Fruit fly (Drosophila melanogaster) whole organism, wandering third instar larva: ENCODE results near the gene CG6933.

Experiments used
- Abd-B ChIP-seq: fragments of >200 bp; optimal IDR thresholded peaks from 2 replicates; lab custom pipeline; 2017; ENCODE audit warnings: missing biosample characterization, missing genetic modification characterization
- CG32264 ChIP-seq: fragments of 200-800 bp; sonication (Bioruptor generic); optimal IDR thresholded peaks from 2 replicates; lab custom pipeline; 2016; ENCODE audit warnings: missing biosample characterization, missing genetic modification characterization
- CG9705 ChIP-seq: fragments of 200-800 bp; sonication (Bioruptor generic); optimal IDR thresholded peaks from 2 replicates; lab custom pipeline; 2018; ENCODE audit warnings: missing biosample characterization, mild to moderate bottlenecking, missing genetic modification characterization
- CrebA ChIP-seq: fragments of 200-800 bp; sonication (Bioruptor generic); optimal IDR thresholded peaks from 2 replicates; lab custom pipeline; 2016; ENCODE audit warnings: missing biosample characterization, mild to moderate bottlenecking, missing genetic modification characterization, borderline replicate concordance
- Dfd ChIP-seq: fragments of >200 bp; optimal IDR thresholded peaks from 2 replicates; lab custom pipeline; 2017; ENCODE audit warnings: missing biosample characterization, missing genetic modification characterization
- Dif ChIP-seq: fragments of 200-275, 200-300 bp; sonication (Bioruptor generic); optimal IDR thresholded peaks from 2 replicates; lab custom pipeline; 2018; ENCODE audit warnings: missing biosample characterization, missing genetic modification characterization; ENCODE audit not compliant: partially characterized antibody
- GATAd ChIP-seq: sonication (Bioruptor generic); optimal IDR thresholded peaks from 2 replicates; lab custom pipeline; 2016; ENCODE audit warnings: missing biosample characterization, missing genetic modification characterization
- HLH106 ChIP-seq: fragments of 200-800 bp; optimal IDR thresholded peaks from 3 replicates; lab custom pipeline; 2019; ENCODE audit warnings: missing biosample characterization, mild to moderate bottlenecking, missing genetic modification characterization, moderate library complexity
- Hnf4 ChIP-seq: fragments of 200-800 bp; sonication (Bioruptor generic); optimal IDR thresholded peaks from 2 replicates; lab custom pipeline; 2016; ENCODE audit warnings: missing biosample characterization, mild to moderate bottlenecking, missing genetic modification characterization
- Hr78 ChIP-seq: fragments of >200 bp; optimal IDR thresholded peaks from 2 replicates; lab custom pipeline; 2017; ENCODE audit warnings: missing biosample characterization, missing genetic modification characterization
- Hr83 ChIP-seq: fragments of 200-300 bp; sonication (Bioruptor generic); optimal IDR thresholded peaks from 2 replicates; lab custom pipeline; 2016; ENCODE audit warnings: missing biosample characterization, mild to moderate bottlenecking, missing genetic modification characterization, moderate library complexity; ENCODE audit not compliant: poor library complexity, severe bottlenecking
- Jra ChIP-seq: sonication (Bioruptor generic); optimal IDR thresholded peaks from 2 replicates; lab custom pipeline; 2016; ENCODE audit warnings: missing biosample characterization, missing genetic modification characterization
- Mio ChIP-seq: sonication (Bioruptor generic); optimal IDR thresholded peaks from 2 replicates; lab custom pipeline; 2016; ENCODE audit warnings: missing biosample characterization, missing genetic modification characterization
- Myc ChIP-seq: fragments of >200 bp; optimal IDR thresholded peaks from 2 replicates; lab custom pipeline; 2017
- N ChIP-seq: fragments of >200 bp; optimal IDR thresholded peaks from 2 replicates; lab custom pipeline; 2018; ENCODE audit warnings: missing biosample characterization, missing external identifiers, missing genetic modification characterization
- Rel ChIP-seq, 2 experiments: fragments of 200-800 bp; sonication (Bioruptor generic) in 1 of 2; optimal IDR thresholded peaks; 2 replicates in 1 of 2; 3 replicates in 1 of 2; lab custom pipeline; 2016 to 2019; ENCODE audit warnings: mild to moderate bottlenecking in 2 of 2, missing biosample characterization in 2 of 2, missing genetic modification characterization in 2 of 2, moderate library complexity in 1 of 2
- Sp1 ChIP-seq: fragments of 200-800 bp; sonication (Bioruptor generic); optimal IDR thresholded peaks from 3 replicates; lab custom pipeline; 2019; ENCODE audit warnings: missing biosample characterization, mild to moderate bottlenecking, missing genetic modification characterization, moderate library complexity
- Vsx2 ChIP-seq: fragments of 200-300, 225-300 bp; sonication (Bioruptor generic); optimal IDR thresholded peaks from 2 replicates; lab custom pipeline; 2018; ENCODE audit warnings: missing biosample characterization, missing genetic modification characterization; ENCODE audit not compliant: partially characterized antibody
- br ChIP-seq: fragments of 200-800 bp; sonication (Bioruptor generic); optimal IDR thresholded peaks from 2 replicates; lab custom pipeline; 2016; ENCODE audit warnings: missing biosample characterization, missing genetic modification characterization
- brk ChIP-seq: fragments of 200-800 bp; sonication (Bioruptor generic); optimal IDR thresholded peaks from 2 replicates; lab custom pipeline; 2016; ENCODE audit warnings: missing biosample characterization, mild to moderate bottlenecking, missing genetic modification characterization
- dl ChIP-seq, 2 experiments: fragments of 175-275, 200-275 bp in 1 of 2; fragments of 200-275 bp in 1 of 2; sonication (Bioruptor generic); optimal IDR thresholded peaks; lab custom pipeline; 2018; ENCODE audit warnings: mild to moderate bottlenecking in 2 of 2, missing biosample characterization in 2 of 2, missing genetic modification characterization in 2 of 2, moderate library complexity in 2 of 2; ENCODE audit not compliant: partially characterized antibody in 2 of 2, insufficient read depth in 1 of 2
- dmrt93B ChIP-seq: fragments of 200-800 bp; sonication (Bioruptor generic); optimal IDR thresholded peaks from 2 replicates; lab custom pipeline; 2018; ENCODE audit warnings: missing biosample characterization, mild to moderate bottlenecking, missing genetic modification characterization
- dsf ChIP-seq: sonication (Bioruptor generic); optimal IDR thresholded peaks from 2 replicates; lab custom pipeline; 2016; ENCODE audit warnings: missing biosample characterization, missing genetic modification characterization, borderline replicate concordance
- ey ChIP-seq: fragments of 200-800 bp; sonication (Bioruptor generic); optimal IDR thresholded peaks from 2 replicates; lab custom pipeline; 2016; ENCODE audit warnings: missing biosample characterization, missing genetic modification characterization
- foxo ChIP-seq, 2 experiments: fragments of 200-800 bp; sonication (Bioruptor generic); optimal IDR thresholded peaks; 2 replicates in 1 of 2; 3 replicates in 1 of 2; lab custom pipeline; 2016 to 2017; ENCODE audit warnings: missing biosample characterization in 2 of 2, missing genetic modification characterization in 2 of 2
- fru ChIP-seq: fragments of 200-800 bp; sonication (Bioruptor generic); optimal IDR thresholded peaks from 3 replicates; lab custom pipeline; 2016; ENCODE audit warnings: missing biosample characterization, mild to moderate bottlenecking, missing genetic modification characterization
- h ChIP-seq: fragments of 200-800 bp; sonication (Bioruptor generic); optimal IDR thresholded peaks from 3 replicates; lab custom pipeline; 2016; ENCODE audit warnings: missing biosample characterization, mild to moderate bottlenecking, missing genetic modification characterization
- jim ChIP-seq: fragments of 175-275, 200-325 bp; sonication (Bioruptor generic); optimal IDR thresholded peaks from 2 replicates; lab custom pipeline; 2016; ENCODE audit warnings: missing biosample characterization, mild to moderate bottlenecking, missing genetic modification characterization
- pan ChIP-seq: fragments of >200 bp; optimal IDR thresholded peaks from 2 replicates; lab custom pipeline; 2017
- psq ChIP-seq: fragments of 200-800 bp; sonication (Bioruptor generic); optimal IDR thresholded peaks from 3 replicates; lab custom pipeline; 2017; ENCODE audit warnings: missing biosample characterization, mild to moderate bottlenecking, missing genetic modification characterization, moderate library complexity
- rgr ChIP-seq: fragments of 200-800 bp; sonication (Bioruptor generic); optimal IDR thresholded peaks from 3 replicates; lab custom pipeline; 2016; ENCODE audit warnings: missing biosample characterization, mild to moderate bottlenecking, missing genetic modification characterization
- sage ChIP-seq: fragments of 200-800 bp; sonication (Bioruptor generic); optimal IDR thresholded peaks from 2 replicates; lab custom pipeline; 2016; ENCODE audit warnings: missing biosample characterization, mild to moderate bottlenecking, missing genetic modification characterization
- sv ChIP-seq: fragments of 200-800 bp; sonication (Bioruptor generic); optimal IDR thresholded peaks from 3 replicates; lab custom pipeline; 2016; ENCODE audit warnings: missing biosample characterization, missing genetic modification characterization
- tai ChIP-seq: sonication (Bioruptor generic); optimal IDR thresholded peaks from 2 replicates; lab custom pipeline; 2016; ENCODE audit warnings: missing biosample characterization, missing genetic modification characterization
- usp ChIP-seq: fragments of >200 bp; optimal IDR thresholded peaks from 2 replicates; lab custom pipeline; 2017; ENCODE audit warnings: missing biosample characterization, missing genetic modification characterization
- woc ChIP-seq: sonication (Bioruptor generic); optimal IDR thresholded peaks from 2 replicates; lab custom pipeline; 2016; ENCODE audit warnings: missing biosample characterization, mild to moderate bottlenecking, missing genetic modification characterization

The CG6933 gene

dm6 chr3L:20237167-20237566 lies 16.9 kb upstream of the CG6933 start:
- TF ChIP-seq psq (GFP tag; lab: Kevin White, UChicago): no peak
- no peak for TF ChIP-seq CrebA (GFP tag; lab: Kevin White, UChicago)
- peak; percentile 96 for TF ChIP-seq Dfd (GFP tag; lab: Kevin White, UChicago)
- no peak for TF ChIP-seq rgr (GFP tag; lab: Kevin White, UChicago)

- TF ChIP-seq CrebA (GFP tag; lab: Kevin White, UChicago): no peak
- TF ChIP-seq N (GFP tag; lab: Kevin White, UChicago): no peak
- no peak for TF ChIP-seq sv (GFP tag; lab: Kevin White, UChicago)
- TF ChIP-seq Myc: no peak
- no peak for TF ChIP-seq pan (lab: Kevin White, UChicago)
- no peak for TF ChIP-seq brk (GFP tag; lab: Kevin White, UChicago)
- no peak for TF ChIP-seq HLH106
- TF ChIP-seq jim: no peak
- TF ChIP-seq, all 38 proteins: peak for 0
Measured at dm6 chr3L:20231369-20231768, 11.1 kb upstream of the CG6933 start, which contains the start of gene CG13813. Gene CG13813 (plus strand): TSS chr3L:20231669.

dm6 chr3L:20230178-20230775 lies 10.1 kb upstream of the CG6933 start:
- TF ChIP-seq sage (GFP tag; lab: Kevin White, UChicago): no peak
- peak; percentile 80 for TF ChIP-seq Dif (GFP tag; lab: Kevin White, UChicago)

- TF ChIP-seq jim (no peak), Abd-B (GFP tag; lab: Kevin White, UChicago) (no peak), br (GFP tag; lab: Kevin White, UChicago) (no peak), Hnf4 (no peak), dl (GFP tag; optimal IDR thresholded peaks at IDR 0.05; lab: Kevin White, UChicago; ENCODE audit: insufficient read depth in 1 of 2, partially characterized antibody in 2 of 2) (peak in 1 of 2 experiments; percentile 54), Dif (GFP tag; lab: Kevin White, UChicago) (peak; percentile 69), Rel (GFP tag; optimal IDR thresholded peaks at IDR 0.05; lab: Kevin White, UChicago) (no peak), Rel (tag; optimal IDR thresholded peaks at IDR 0.05; lab: Kevin White, UChicago) (no peak), h (no peak), fru (GFP tag; lab: Kevin White, UChicago) (no peak), Hr83 (GFP tag; lab: Kevin White, UChicago) (no peak), N (GFP tag; lab: Kevin White, UChicago) (no peak), foxo (GFP tag; optimal IDR thresholded peaks at IDR 0.05; lab: Kevin White, UChicago) (no peak), Mio (GFP tag; lab: Kevin White, UChicago) (no peak), Hr78 (GFP tag; lab: Kevin White, UChicago) (no peak), ey (GFP tag; lab: Kevin White, UChicago) (no peak), sage (GFP tag; lab: Kevin White, UChicago) (no peak), Vsx2 (GFP tag; lab: Kevin White, UChicago) (peak; percentile 92), Dfd (GFP tag; lab: Kevin White, UChicago) (no peak), Myc (peak; percentile 45), rgr (GFP tag; lab: Kevin White, UChicago) (no peak), dmrt93B (GFP tag; lab: Kevin White, UChicago) (no peak), sv (GFP tag; lab: Kevin White, UChicago) (no peak), woc (GFP tag; lab: Kevin White, UChicago) (no peak), HLH106 (no peak), pan (lab: Kevin White, UChicago) (no peak), usp (GFP tag; lab: Kevin White, UChicago) (no peak), CG32264 (no peak), brk (GFP tag; lab: Kevin White, UChicago) (no peak), Jra (GFP tag; lab: Kevin White, UChicago) (no peak), tai (no peak), Sp1 (GFP tag; lab: Kevin White, UChicago) (no peak), dsf (GFP tag; lab: Kevin White, UChicago) (no peak), CG9705 (GFP tag; lab: Kevin White, UChicago) (no peak), GATAd (no peak)
- TF ChIP-seq, all 38 proteins: peak for 4
Measured at dm6 chr3L:20226153-20226552, 5.9 kb upstream of the CG6933 start.
